Fruit fly (Drosophila melanogaster) whole organism: ENCODE measurements around the gene CG46463.

Experiments
- CG8478 ChIP-seq: fragments of >200 bp; optimal IDR thresholded peaks from 2 replicates; lab custom pipeline; 2018; ENCODE audit warnings: inconsistent platforms
- Dll ChIP-seq: fragments of >200 bp; optimal IDR thresholded peaks from 2 replicates; lab custom pipeline; 2017
- EcR ChIP-seq, 2 experiments: fragments of >200 bp; optimal IDR thresholded peaks; 2 replicates each; lab custom pipeline; 2017; ENCODE audit warnings: missing biosample characterization in 2 of 2, missing genetic modification characterization in 2 of 2, missing genetic modification reagents in 2 of 2
- pan ChIP-seq: fragments of >200 bp; optimal IDR thresholded peaks from 2 replicates; lab custom pipeline; 2017
- psq ChIP-seq: fragments of >200 bp; optimal IDR thresholded peaks from 2 replicates; lab custom pipeline; 2017
- usp ChIP-seq: fragments of >200 bp; optimal IDR thresholded peaks from 2 replicates; lab custom pipeline; 2017; ENCODE audit warnings: missing biosample characterization, missing genetic modification characterization, mixed read lengths

The CG46463 gene

dm6 chr3L:3479551-3479950 is 18.4 kb downstream of the CG46463 start:
- TF ChIP-seq pan (lab: Kevin White, UChicago) (no peak), EcR (GFP tag; optimal IDR thresholded peaks at IDR 0.05; lab: Kevin White, UChicago) (no peak), psq (lab: Kevin White, UChicago) (no peak), Dll (lab: Kevin White, UChicago) (no peak), usp (no peak), CG8478 (lab: Kevin White, UChicago) (no peak)

DNA sequence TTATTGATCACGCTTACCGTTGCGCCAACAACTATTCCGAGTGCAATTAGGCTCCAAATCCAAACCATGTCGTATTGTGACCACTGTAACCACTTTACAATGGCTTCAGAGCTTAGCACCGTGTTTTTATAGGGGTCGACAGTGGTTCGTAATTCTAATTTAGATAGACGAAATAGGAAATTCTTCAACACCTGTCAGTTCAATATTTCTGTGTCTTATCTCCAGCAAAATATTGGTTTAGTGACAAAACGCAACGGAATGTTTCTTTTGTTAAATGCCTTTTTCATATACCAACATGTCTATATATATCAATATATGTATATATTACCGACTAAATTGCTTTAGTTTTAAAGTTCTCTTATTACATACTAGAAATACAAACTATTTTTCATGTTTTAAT is 23.4 kb downstream of the CG46463 start, which contains the start of gene CG43074:
CG43074 (minus strand) TSS at position 101 of the 400 bp plus-strand sequence.
- TF ChIP-seq EcR (GFP tag; optimal IDR thresholded peaks at IDR 0.05; lab: Kevin White, UChicago) (no peak), Dll (lab: Kevin White, UChicago) (no peak), pan (lab: Kevin White, UChicago) (no peak), usp (no peak), psq (lab: Kevin White, UChicago) (no peak), CG8478 (lab: Kevin White, UChicago) (no peak)

DNA sequence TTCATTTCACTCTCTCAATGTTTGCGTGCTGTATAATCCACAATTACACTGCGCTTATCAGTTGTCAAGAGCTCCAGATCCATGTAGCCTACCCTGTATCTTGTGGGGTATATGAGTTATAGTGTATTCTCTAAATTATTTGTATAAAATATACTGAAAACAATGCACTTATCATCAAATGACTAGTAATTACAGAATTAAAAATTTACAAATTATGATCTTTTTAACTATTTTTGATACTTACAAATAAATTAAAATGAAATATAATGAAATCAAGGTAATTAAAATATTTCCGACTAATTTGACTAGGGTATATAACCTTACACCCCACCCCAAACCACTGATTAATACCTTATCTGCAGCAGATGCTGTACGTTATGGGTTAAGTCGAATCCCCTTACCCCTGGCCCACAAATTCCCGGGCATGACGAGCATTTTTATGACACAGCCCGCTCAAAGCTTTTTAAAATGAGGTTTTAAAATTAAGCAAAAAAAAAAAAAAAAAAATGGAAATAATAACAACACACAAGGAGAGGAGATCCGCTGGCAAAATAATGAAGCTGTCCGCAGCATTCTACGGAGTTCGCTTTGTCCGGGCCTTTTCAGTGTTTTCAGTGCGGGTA is 24.1 kb downstream of the CG46463 start:
- peak; percentile 47 for TF ChIP-seq pan (lab: Kevin White, UChicago)
- no peak for TF ChIP-seq CG8478 (lab: Kevin White, UChicago)

DNA sequence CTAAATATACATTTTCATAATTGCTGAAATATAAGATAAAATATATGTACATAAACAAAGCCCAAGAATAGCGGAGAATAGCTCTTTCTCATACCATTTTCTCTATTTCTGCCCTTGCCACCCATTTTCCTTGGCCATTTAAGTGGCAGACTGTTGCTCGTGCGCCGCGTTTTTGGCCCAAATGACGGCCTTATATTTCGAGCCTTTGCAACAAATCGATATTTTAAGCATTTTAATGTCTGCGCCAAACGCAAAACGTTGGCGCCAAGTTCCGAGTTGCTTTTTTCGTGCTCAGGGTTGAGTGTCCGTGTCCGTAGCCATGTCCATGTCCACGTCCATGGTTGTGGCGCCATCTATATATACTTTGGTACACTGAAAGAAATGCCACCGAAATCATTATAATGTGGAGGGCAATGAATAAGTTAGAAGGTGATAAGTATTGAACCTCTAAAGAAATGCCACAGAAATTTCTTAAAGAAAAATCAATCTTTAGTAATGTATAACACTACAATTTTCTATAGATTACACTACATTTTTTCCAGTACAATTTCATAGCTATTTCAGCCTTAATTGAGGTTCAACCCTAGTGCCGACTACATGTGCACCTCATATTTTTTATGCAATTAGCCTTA is 31.1 kb downstream of the CG46463 start:
- TF ChIP-seq psq (lab: Kevin White, UChicago): no peak
- TF ChIP-seq EcR (GFP tag; optimal IDR thresholded peaks at IDR 0.05; lab: Kevin White, UChicago): no peak
- TF ChIP-seq usp: no peak
- TF ChIP-seq CG8478 (lab: Kevin White, UChicago): no peak
- no peak for TF ChIP-seq pan (lab: Kevin White, UChicago)
- no peak for TF ChIP-seq Dll (lab: Kevin White, UChicago)

DNA sequence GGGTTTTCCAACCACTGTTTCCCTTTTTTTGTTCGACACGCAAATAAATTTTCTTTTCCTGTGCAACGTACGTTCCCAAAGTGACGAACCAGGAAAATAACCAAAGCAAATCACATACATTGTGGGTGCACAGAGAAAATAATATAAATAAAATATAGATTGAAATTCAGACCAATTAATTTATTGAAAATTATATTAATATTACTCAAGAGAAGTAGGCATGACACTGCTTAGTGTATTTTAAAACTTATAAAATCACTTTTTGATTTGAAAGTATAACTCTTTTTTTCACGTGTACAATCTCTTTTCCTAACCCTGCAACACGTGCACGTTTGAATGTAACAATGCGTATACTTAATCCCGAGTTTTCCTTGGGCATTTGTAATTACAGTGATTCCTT is 35.5 kb downstream of the CG46463 start:
- TF ChIP-seq CG8478 (lab: Kevin White, UChicago) (no peak), psq (lab: Kevin White, UChicago) (no peak), EcR (GFP tag; optimal IDR thresholded peaks at IDR 0.05; lab: Kevin White, UChicago) (no peak), Dll (lab: Kevin White, UChicago) (no peak), pan (lab: Kevin White, UChicago) (no peak), usp (no peak)

DNA sequence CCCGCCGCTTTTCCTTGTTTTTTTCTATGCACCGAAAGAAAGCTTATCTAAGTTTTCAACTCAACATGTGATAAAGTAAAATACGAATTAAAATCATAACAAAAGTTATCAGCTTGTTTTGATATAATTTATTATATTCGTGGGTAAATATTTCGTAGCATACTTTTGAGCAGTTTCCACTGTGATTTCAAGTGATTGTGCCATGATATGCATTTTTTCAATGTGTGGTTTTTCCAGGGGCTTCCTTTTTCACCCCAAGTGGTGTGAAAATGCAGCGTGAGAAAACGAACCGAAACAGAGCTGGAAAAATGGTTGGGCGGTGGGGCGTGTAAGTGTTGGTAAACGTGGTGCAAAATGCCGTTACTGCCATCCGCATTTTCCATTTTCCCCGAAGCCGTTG is 42.1 kb downstream of the CG46463 start:
- TF ChIP-seq CG8478 (lab: Kevin White, UChicago) (no peak), psq (lab: Kevin White, UChicago) (no peak), EcR (GFP tag; optimal IDR thresholded peaks at IDR 0.05; lab: Kevin White, UChicago) (no peak), usp (no peak)

DNA sequence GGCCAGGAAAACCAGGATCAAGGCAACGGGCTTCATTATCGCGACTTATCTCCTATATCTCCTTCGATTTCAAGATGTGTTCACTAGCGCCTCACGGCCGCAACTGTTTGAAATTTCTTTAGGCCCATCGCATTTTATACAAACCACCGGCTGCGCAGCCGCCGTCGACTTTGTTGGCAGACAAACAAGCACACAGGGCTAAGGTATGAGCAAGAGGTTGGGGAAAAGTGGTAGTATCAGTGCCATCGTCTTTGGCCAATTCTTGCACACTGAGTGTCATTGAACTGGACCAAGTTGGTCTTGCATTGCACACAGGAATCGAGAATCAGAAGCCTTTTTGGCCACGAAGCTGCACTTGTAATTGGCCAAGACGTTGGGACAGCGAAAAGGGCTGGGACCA is 51.5 kb downstream of the CG46463 start, which contains the start of gene ImpE2:
ImpE2 (minus strand) TSS at position 115 of the 400 bp plus-strand sequence.
- TF ChIP-seq EcR (GFP tag; optimal IDR thresholded peaks at IDR 0.05; lab: Kevin White, UChicago) (peak; percentile 33 to 75), pan (lab: Kevin White, UChicago) (no peak), usp (no peak), CG8478 (lab: Kevin White, UChicago) (no peak), Dll (lab: Kevin White, UChicago) (peak; percentile 13), psq (lab: Kevin White, UChicago) (no peak)

DNA sequence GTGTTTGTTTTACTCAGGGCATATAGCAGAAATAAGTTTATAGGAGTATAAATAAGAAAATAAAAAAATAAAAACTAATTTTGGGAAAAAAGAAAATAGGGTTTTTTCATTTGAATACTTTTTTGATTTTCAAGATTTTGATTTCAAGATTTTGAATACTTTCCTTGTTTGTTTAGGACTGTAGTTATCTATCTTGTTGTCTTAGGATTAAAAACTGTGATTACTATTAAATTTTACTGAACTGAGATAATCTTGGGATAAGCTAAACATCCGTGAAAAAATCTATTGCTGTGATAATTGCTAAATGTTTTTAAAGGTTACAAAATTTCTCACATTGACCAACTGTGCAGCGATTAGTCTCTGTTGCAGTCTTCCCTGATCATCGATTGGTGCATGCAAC is 51.9 kb downstream of the CG46463 start:
- TF ChIP-seq usp: no peak
- TF ChIP-seq pan (lab: Kevin White, UChicago): no peak

DNA sequence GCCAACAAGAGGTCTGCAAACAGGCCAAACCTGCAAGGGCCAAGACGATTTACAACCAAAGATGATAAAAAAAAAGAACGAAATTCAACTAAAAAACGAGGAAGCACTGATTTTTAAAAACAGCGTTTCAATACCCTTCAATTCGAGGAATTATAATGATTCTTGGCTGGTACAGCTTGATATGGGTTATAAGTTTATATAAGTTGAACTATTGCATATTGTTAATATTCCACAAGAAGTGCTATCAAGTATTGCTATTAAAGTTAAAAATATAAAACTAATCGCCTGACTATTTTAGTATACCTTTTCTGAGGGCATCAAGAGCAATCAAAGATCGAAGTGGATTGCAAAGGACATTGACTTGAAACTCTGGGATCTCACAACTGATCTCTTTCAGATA is 52.9 kb downstream of the CG46463 start:
- TF ChIP-seq Dll (lab: Kevin White, UChicago) (no peak), psq (lab: Kevin White, UChicago) (no peak), EcR (GFP tag; optimal IDR thresholded peaks at IDR 0.05; lab: Kevin White, UChicago) (no peak), usp (no peak), CG8478 (lab: Kevin White, UChicago) (no peak)

- no peak for TF ChIP-seq pan (lab: Kevin White, UChicago)
- TF ChIP-seq EcR (GFP tag; optimal IDR thresholded peaks at IDR 0.05; lab: Kevin White, UChicago): no peak
- TF ChIP-seq Dll (lab: Kevin White, UChicago): no peak
- no peak for TF ChIP-seq psq (lab: Kevin White, UChicago)
- TF ChIP-seq usp: no peak
Measured at dm6 chr3L:3515280-3516020, 54.3 kb downstream of the CG46463 start, which contains the start of gene Eip63E. TSS of gene Eip63E (plus strand) at chr3L:3515751.
